Fruit fly (Drosophila melanogaster) whole organism, wandering third instar larva: ENCODE data around the gene CG4701.

Experiments used
- Abd-B ChIP-seq: fragments of >200 bp; optimal IDR thresholded peaks from 2 replicates; lab custom pipeline; 2017; ENCODE audit warnings: missing biosample characterization, missing genetic modification characterization
- CG32264 ChIP-seq: fragments of 200-800 bp; sonication (Bioruptor generic); optimal IDR thresholded peaks from 2 replicates; lab custom pipeline; 2016; ENCODE audit warnings: missing biosample characterization, missing genetic modification characterization
- GATAd ChIP-seq: sonication (Bioruptor generic); optimal IDR thresholded peaks from 2 replicates; lab custom pipeline; 2016; ENCODE audit warnings: missing biosample characterization, missing genetic modification characterization
- Hr78 ChIP-seq: fragments of >200 bp; optimal IDR thresholded peaks from 2 replicates; lab custom pipeline; 2017; ENCODE audit warnings: missing biosample characterization, missing genetic modification characterization
- brk ChIP-seq: fragments of 200-800 bp; sonication (Bioruptor generic); optimal IDR thresholded peaks from 2 replicates; lab custom pipeline; 2016; ENCODE audit warnings: missing biosample characterization, mild to moderate bottlenecking, missing genetic modification characterization
- fru ChIP-seq: fragments of 200-800 bp; sonication (Bioruptor generic); optimal IDR thresholded peaks from 3 replicates; lab custom pipeline; 2016; ENCODE audit warnings: missing biosample characterization, mild to moderate bottlenecking, missing genetic modification characterization
- lola ChIP-seq: fragments of >200 bp; optimal IDR thresholded peaks from 2 replicates; lab custom pipeline; 2017; ENCODE audit warnings: missing biosample characterization, missing genetic modification characterization
- pan ChIP-seq: fragments of >200 bp; optimal IDR thresholded peaks from 2 replicates; lab custom pipeline; 2017
- psq ChIP-seq: fragments of 200-800 bp; sonication (Bioruptor generic); optimal IDR thresholded peaks from 3 replicates; lab custom pipeline; 2017; ENCODE audit warnings: missing biosample characterization, mild to moderate bottlenecking, missing genetic modification characterization, moderate library complexity
- tai ChIP-seq: sonication (Bioruptor generic); optimal IDR thresholded peaks from 2 replicates; lab custom pipeline; 2016; ENCODE audit warnings: missing biosample characterization, missing genetic modification characterization

dm6 chr2L:14796542-14796941 lies 30.8 kb downstream of the CG4701 start, which contains the start of gene CG18420:
- TF ChIP-seq tai (GFP tag; lab: Kevin White, UChicago) (no peak), lola (GFP tag; lab: Kevin White, UChicago) (no peak), brk (GFP tag; lab: Kevin White, UChicago) (no peak), psq (GFP tag; lab: Kevin White, UChicago) (no peak), Abd-B (no peak), GATAd (GFP tag; lab: Kevin White, UChicago) (no peak), pan (no peak), fru (no peak), CG32264 (GFP tag; lab: Kevin White, UChicago) (no peak), Hr78 (GFP tag; lab: Kevin White, UChicago) (no peak)
